Worm (Caenorhabditis elegans) whole organism, L4/young adult: ENCODE measurements around the gene dhrs-4.

Source experiments
- W03F9.2 ChIP-seq: fragments of 150-350 bp; optimal IDR thresholded peaks from 2 replicates; lab custom pipeline; 2014; ENCODE audit warnings: missing biosample characterization, missing genetic modification characterization
- dao-5 ChIP-seq: sonication (generic microtip); optimal IDR thresholded peaks from 2 replicates; lab custom pipeline; 2016; ENCODE audit warnings: missing genotype, missing genetic modification characterization, moderate library complexity, missing compliant biosample characterization
- him-1 ChIP-seq: sonication (generic microtip); optimal IDR thresholded peaks from 2 replicates; lab custom pipeline; 2016; ENCODE audit warnings: missing genotype, missing genetic modification reagents, missing genetic modification characterization, missing compliant biosample characterization

DNA sequence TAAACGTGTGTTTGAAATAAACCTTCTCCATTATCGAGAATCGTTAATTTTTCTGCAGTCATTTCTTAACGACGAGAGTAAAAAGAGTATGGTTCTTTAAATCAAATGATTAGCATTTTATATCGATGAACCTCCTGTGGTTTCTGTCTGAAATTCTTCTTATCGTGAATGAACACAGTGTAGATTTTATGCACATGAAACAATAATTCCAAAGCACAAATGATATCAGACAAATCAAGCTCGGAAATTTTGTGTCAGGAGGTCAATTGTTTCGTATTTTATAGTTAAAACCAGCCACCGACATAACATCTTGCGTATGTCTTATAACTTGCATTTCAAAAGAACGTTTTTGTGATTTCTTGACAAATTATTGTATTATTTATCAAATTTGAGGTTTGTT is 14.7 kb downstream of the dhrs-4 start, which contains the start of gene T16G1.6:
- TF ChIP-seq him-1 (no peak), W03F9.2 (tag; lab: Kevin White, UChicago) (no peak), dao-5 (tag; lab: Kevin White, UChicago) (no peak)
